Worm (Caenorhabditis elegans): Measurements from ENCODE around the gene F54D5.7.

- TF ChIP-seq efl-1 (GFP tag; optimal IDR thresholded peaks at IDR 0.05) = no peak
- TF ChIP-seq lin-40 (tag; optimal IDR thresholded peaks at IDR 0.05) = no peak
- no peak for TF ChIP-seq C06A6.2 (GFP tag; conservative IDR thresholded peaks at IDR 0.05)
- TF ChIP-seq hsf-1 (GFP tag; IDR thresholded peaks at IDR 0.05) = no peak
- TF ChIP-seq lsl-1 (GFP tag; optimal IDR thresholded peaks at IDR 0.05) = no peak
- no peak for TF ChIP-seq ceh-79 (tag; optimal IDR thresholded peaks at IDR 0.05)
- no peak for TF ChIP-seq ztf-18 (tag; optimal IDR thresholded peaks at IDR 0.05)
- no peak for TF ChIP-seq cebp-2 (GFP tag; IDR thresholded peaks at IDR 0.05)
These were observed 8.6 kb upstream of the F54D5.7 start, which contains the start of gene Y62F5A.9 for ce11 chrII:11538741-11539140.
